Fruit fly (Drosophila melanogaster) whole organism, adult: ENCODE data around the gene SelG.

Experiments
- CG12768 ChIP-seq: fragments of 200-800 bp; sonication (Bioruptor generic); optimal IDR thresholded peaks from 2 replicates; lab custom pipeline; 2017; ENCODE audit warnings: missing biosample characterization, missing genetic modification characterization, mild to moderate bottlenecking, moderate library complexity, missing genetic modification reagents
- CG14711 ChIP-seq: fragments of 200-800 bp; sonication (Bioruptor generic); optimal IDR thresholded peaks from 2 replicates; lab custom pipeline; 2018; ENCODE audit warnings: missing biosample characterization, mild to moderate bottlenecking, missing genetic modification characterization, moderate library complexity
- CG33017 ChIP-seq: fragments of 200-800 bp; sonication (Bioruptor generic); optimal IDR thresholded peaks from 2 replicates; lab custom pipeline; 2018; ENCODE audit warnings: missing biosample characterization, mild to moderate bottlenecking, missing genetic modification characterization, moderate library complexity
- CG5204 ChIP-seq: fragments of 200-800 bp; sonication (Bioruptor generic); optimal IDR thresholded peaks from 2 replicates; lab custom pipeline; 2016; ENCODE audit warnings: missing biosample characterization, missing genetic modification characterization
- CG7045 ChIP-seq: fragments of 200-800 bp; sonication (Bioruptor generic); optimal IDR thresholded peaks from 2 replicates; lab custom pipeline; 2017; ENCODE audit warnings: missing biosample characterization, mild to moderate bottlenecking, missing genetic modification characterization
- CG7101 ChIP-seq: fragments of 200-800 bp; sonication (Bioruptor generic); optimal IDR thresholded peaks from 2 replicates; lab custom pipeline; 2018; ENCODE audit warnings: missing biosample characterization, mild to moderate bottlenecking, missing genetic modification characterization, moderate library complexity
- Crg-1 ChIP-seq: fragments of 200-800 bp; sonication (Bioruptor generic); optimal IDR thresholded peaks from 2 replicates; lab custom pipeline; 2016; ENCODE audit warnings: missing biosample characterization, missing genetic modification characterization
- Mnt ChIP-seq: fragments of 200-800 bp; sonication (Bioruptor generic); optimal IDR thresholded peaks from 2 replicates; lab custom pipeline; 2016; ENCODE audit warnings: missing biosample characterization, mild to moderate bottlenecking, missing genetic modification characterization
- bab1 ChIP-seq: fragments of 200-800 bp; sonication (Bioruptor generic); optimal IDR thresholded peaks from 3 replicates; lab custom pipeline; 2019; ENCODE audit warnings: missing biosample characterization, mild to moderate bottlenecking, missing genetic modification characterization, moderate library complexity
- cic ChIP-seq: fragments of 200-800 bp; sonication (Bioruptor generic); optimal IDR thresholded peaks from 2 replicates; lab custom pipeline; 2017; ENCODE audit warnings: missing biosample characterization, mild to moderate bottlenecking, missing genetic modification characterization, moderate library complexity
- kay ChIP-seq: fragments of 200-800 bp; sonication (Bioruptor generic); peaks from one replicate; lab custom pipeline; 2016; ENCODE audit warnings: missing biosample characterization, missing genetic modification characterization, borderline replicate concordance
- ovo ChIP-seq: fragments of 200-800 bp; sonication (Bioruptor generic); optimal IDR thresholded peaks from 2 replicates; lab custom pipeline; 2016; ENCODE audit warnings: missing biosample characterization, missing genetic modification characterization
- toe ChIP-seq: fragments of 200-800 bp; sonication (Bioruptor generic); optimal IDR thresholded peaks from 2 replicates; lab custom pipeline; 2016; ENCODE audit warnings: missing biosample characterization, missing genetic modification characterization

DNA sequence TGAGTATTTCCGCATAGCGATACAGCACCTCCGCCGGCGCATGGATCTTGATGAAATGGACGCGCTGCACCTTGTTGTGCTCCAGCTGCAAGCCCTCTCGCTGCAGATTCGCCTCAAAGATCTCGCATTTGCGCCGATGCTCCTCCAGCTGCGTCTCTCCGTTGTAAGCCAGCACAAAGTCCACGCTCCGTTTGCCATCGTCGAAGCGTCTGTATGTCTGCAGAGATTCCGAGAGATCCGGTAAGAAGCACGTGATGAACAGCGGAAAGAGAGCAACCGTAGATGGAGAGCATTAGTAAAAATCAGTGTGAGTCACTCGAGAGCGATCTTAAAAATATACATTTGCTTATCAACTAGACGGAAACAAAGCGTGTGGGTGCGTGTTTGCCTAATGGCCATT is 5.4 kb upstream of the SelG start:
- TF ChIP-seq Mnt (GFP tag; lab: Kevin White, UChicago) (no peak), CG14711 (tag; lab: Kevin White, UChicago) (no peak), bab1 (no peak), CG5204 (GFP tag; lab: Kevin White, UChicago) (no peak), Crg-1 (GFP tag; lab: Kevin White, UChicago) (no peak), kay (GFP tag; lab: Kevin White, UChicago) (no peak), CG33017 (no peak), ovo (GFP tag; lab: Kevin White, UChicago) (no peak), CG12768 (GFP tag; lab: Kevin White, UChicago) (no peak), CG7045 (GFP tag; lab: Kevin White, UChicago) (no peak), toe (no peak), CG7101 (tag; lab: Kevin White, UChicago) (no peak), cic (no peak)
